Worm (Caenorhabditis elegans) whole organism, L2 larva: ENCODE measurements around the gene C05A2.4.
A peak's percentile ranks its signal among the peaks of the same experiment; 100 is the strongest.

Experiments
- C34F6.9 ChIP-seq: fragments of 150-350 bp; optimal IDR thresholded peaks from 2 replicates; lab custom pipeline; 2014; ENCODE audit warnings: missing biosample characterization, missing genetic modification characterization
- F13H6.1 ChIP-seq: sonication (generic microtip); optimal IDR thresholded peaks from 2 replicates; lab custom pipeline; 2016; ENCODE audit warnings: missing genetic modification characterization, missing compliant biosample characterization
- R02D3.7 ChIP-seq: fragments of 150-350 bp; optimal IDR thresholded peaks from 2 replicates; lab custom pipeline; 2014; ENCODE audit warnings: missing biosample characterization, missing genetic modification characterization
- Y55F3AM.14 ChIP-seq: fragments of 200-800 bp; sonication (Bioruptor generic); optimal IDR thresholded peaks from 2 replicates; lab custom pipeline; 2018; ENCODE audit warnings: mild to moderate bottlenecking, missing genetic modification characterization, missing compliant biosample characterization
- alr-1 ChIP-seq: fragments of 150-350 bp; optimal IDR thresholded peaks from 2 replicates; lab custom pipeline; 2014; ENCODE audit warnings: missing biosample characterization, missing genetic modification characterization
- ama-1 ChIP-seq: fragments of 150-350 bp; optimal IDR thresholded peaks from 2 replicates; lab custom pipeline; 2018; ENCODE audit warnings: inconsistent platforms
- blmp-1 ChIP-seq: sonication (generic microtip); optimal IDR thresholded peaks from 2 replicates; lab custom pipeline; 2017; ENCODE audit warnings: missing genetic modification characterization, mild to moderate bottlenecking, missing compliant biosample characterization, antibody characterized with exemption, moderate library complexity; ENCODE audit not compliant: insufficient read depth
- ceh-16 ChIP-seq: fragments of 150-350 bp; optimal IDR thresholded peaks from 2 replicates; lab custom pipeline; 2014; ENCODE audit warnings: missing biosample characterization, missing genetic modification characterization
- ceh-82 ChIP-seq: fragments of 150-350 bp; optimal IDR thresholded peaks from 2 replicates; lab custom pipeline; 2014; ENCODE audit warnings: missing biosample characterization, missing genetic modification characterization
- crh-2 ChIP-seq: sonication (generic microtip); optimal IDR thresholded peaks from 2 replicates; lab custom pipeline; 2017; ENCODE audit warnings: missing biosample characterization, missing genetic modification characterization
- dmd-4 ChIP-seq: sonication (generic microtip); optimal IDR thresholded peaks from 2 replicates; lab custom pipeline; 2017; ENCODE audit warnings: missing biosample characterization, missing genetic modification characterization
- egl-27 ChIP-seq: sonication (generic microtip); optimal IDR thresholded peaks from 3 replicates; lab custom pipeline; 2017; ENCODE audit warnings: missing biosample characterization, missing genetic modification reagents, missing genetic modification characterization
- elt-1 ChIP-seq: fragments of 150-350 bp; optimal IDR thresholded peaks from 2 replicates; lab custom pipeline; 2014; ENCODE audit warnings: missing biosample characterization, missing genetic modification characterization
- gmeb-1 ChIP-seq: fragments of 150-350 bp; optimal IDR thresholded peaks from 2 replicates; lab custom pipeline; 2014; ENCODE audit warnings: missing biosample characterization, missing genetic modification characterization
- lin-11 ChIP-seq: fragments of 150-350 bp; sonication (generic microtip); optimal IDR thresholded peaks from 2 replicates; lab custom pipeline; 2014; ENCODE audit warnings: missing biosample characterization, missing genetic modification characterization, inconsistent platforms, mixed read lengths
- lin-13 ChIP-seq: fragments of 150-350 bp; optimal IDR thresholded peaks from 2 replicates; lab custom pipeline; 2014; ENCODE audit warnings: missing biosample characterization, missing genetic modification reagents, missing genetic modification characterization
- lin-39 ChIP-seq: fragments of 150-350 bp; optimal IDR thresholded peaks from 2 replicates; lab custom pipeline; 2014; ENCODE audit warnings: missing biosample characterization, missing genetic modification reagents, missing genetic modification characterization
- lsy-2 ChIP-seq, 2 experiments: fragments of 150-350 bp in 1 of 2; sonication (generic microtip) in 1 of 2; optimal IDR thresholded peaks; 2 replicates each; lab custom pipeline; 2014 to 2017; ENCODE audit warnings: missing biosample characterization in 2 of 2, missing genetic modification characterization in 2 of 2
- mab-5 ChIP-seq: fragments of 150-350 bp; optimal IDR thresholded peaks from 2 replicates; lab custom pipeline; 2014; ENCODE audit warnings: missing biosample characterization, missing genetic modification characterization
- mdl-1 ChIP-seq, 2 experiments: fragments of 150-350 bp in 1 of 2; sonication (generic microtip) in 1 of 2; optimal IDR thresholded peaks; 2 replicates each; lab custom pipeline; 2017; ENCODE audit warnings: missing biosample characterization in 2 of 2, missing genetic modification characterization in 2 of 2
- nhr-10 ChIP-seq: sonication (generic microtip); optimal IDR thresholded peaks from 2 replicates; lab custom pipeline; 2017; ENCODE audit warnings: missing biosample characterization, missing genetic modification characterization
- nhr-11 ChIP-seq: fragments of 150-350 bp; optimal IDR thresholded peaks from 2 replicates; lab custom pipeline; 2014; ENCODE audit warnings: missing biosample characterization, missing genetic modification characterization
- nhr-12 ChIP-seq: fragments of 150-350 bp; optimal IDR thresholded peaks from 2 replicates; lab custom pipeline; 2014; ENCODE audit warnings: missing biosample characterization, missing genetic modification characterization
- nhr-129 ChIP-seq: fragments of 150-350 bp; optimal IDR thresholded peaks from 2 replicates; lab custom pipeline; 2014; ENCODE audit warnings: missing biosample characterization, missing genetic modification characterization
- nhr-21 ChIP-seq: fragments of 150-350 bp; optimal IDR thresholded peaks from 2 replicates; lab custom pipeline; 2014; ENCODE audit warnings: missing biosample characterization, missing genetic modification characterization
- nhr-23 ChIP-seq: fragments of 150-350 bp; optimal IDR thresholded peaks from 2 replicates; lab custom pipeline; 2014; ENCODE audit warnings: missing biosample characterization, missing genetic modification reagents, missing genetic modification characterization
- nhr-237 ChIP-seq: fragments of 150-350 bp; optimal IDR thresholded peaks from 2 replicates; lab custom pipeline; 2014; ENCODE audit warnings: missing biosample characterization, missing genetic modification characterization
- nhr-25 ChIP-seq: fragments of 150-350 bp; sonication (generic microtip); optimal IDR thresholded peaks from 3 replicates; lab custom pipeline; 2014; ENCODE audit warnings: missing biosample characterization, missing genetic modification characterization
- nhr-6 ChIP-seq: fragments of 150-350 bp; optimal IDR thresholded peaks from 2 replicates; lab custom pipeline; 2014; ENCODE audit warnings: missing biosample characterization, missing genetic modification characterization
- nhr-77 ChIP-seq: fragments of 150-350 bp; optimal IDR thresholded peaks from 2 replicates; lab custom pipeline; 2014; ENCODE audit warnings: missing biosample characterization, missing genetic modification characterization
- peb-1 ChIP-seq: fragments of 150-350 bp; optimal IDR thresholded peaks from 2 replicates; lab custom pipeline; 2014; ENCODE audit warnings: missing biosample characterization, missing genetic modification characterization
- skn-1 ChIP-seq: sonication (generic microtip); optimal IDR thresholded peaks from 2 replicates; lab custom pipeline; 2017; ENCODE audit warnings: missing biosample characterization, missing genetic modification characterization
- sma-3 ChIP-seq: sonication (generic microtip); optimal IDR thresholded peaks from 2 replicates; lab custom pipeline; 2016; ENCODE audit warnings: missing genetic modification reagents, missing genetic modification characterization, missing compliant biosample characterization
- sma-9 ChIP-seq, 2 experiments: fragments of 150-350 bp in 1 of 2; sonication (generic microtip) in 1 of 2; optimal IDR thresholded peaks; 2 replicates each; lab custom pipeline; 2014 to 2016; ENCODE audit warnings: missing genetic modification characterization in 2 of 2, mild to moderate bottlenecking in 1 of 2, missing biosample characterization in 1 of 2, missing compliant biosample characterization in 1 of 2, missing genetic modification reagents in 1 of 2, moderate library complexity in 1 of 2
- snpc-4 ChIP-seq: fragments of 150-350 bp; optimal IDR thresholded peaks from 2 replicates; lab custom pipeline; 2014; ENCODE audit warnings: missing biosample characterization, missing genetic modification characterization
- unc-39 ChIP-seq: fragments of 150-350 bp; optimal IDR thresholded peaks from 2 replicates; lab custom pipeline; 2014; ENCODE audit warnings: missing biosample characterization, missing genetic modification characterization
- unc-55 ChIP-seq: fragments of 150-350 bp; sonication (generic microtip); optimal IDR thresholded peaks from 3 replicates; lab custom pipeline; 2014; ENCODE audit warnings: missing biosample characterization, missing genetic modification reagents, missing genetic modification characterization
- zag-1 ChIP-seq: fragments of 150-350 bp; optimal IDR thresholded peaks from 2 replicates; lab custom pipeline; 2014; ENCODE audit warnings: missing biosample characterization, missing genetic modification characterization
- ztf-1 ChIP-seq: fragments of 200-800 bp; sonication (Bioruptor generic); conservative IDR thresholded peaks from 2 replicates; pipeline ENCODE4 v1.3.6; 2022; ENCODE audit warnings: missing genetic modification characterization, missing compliant biosample characterization
- ztf-4 ChIP-seq: fragments of 150-350 bp; optimal IDR thresholded peaks from 2 replicates; lab custom pipeline; 2014; ENCODE audit warnings: missing biosample characterization, missing genetic modification characterization

Gene C05A2.4

DNA sequence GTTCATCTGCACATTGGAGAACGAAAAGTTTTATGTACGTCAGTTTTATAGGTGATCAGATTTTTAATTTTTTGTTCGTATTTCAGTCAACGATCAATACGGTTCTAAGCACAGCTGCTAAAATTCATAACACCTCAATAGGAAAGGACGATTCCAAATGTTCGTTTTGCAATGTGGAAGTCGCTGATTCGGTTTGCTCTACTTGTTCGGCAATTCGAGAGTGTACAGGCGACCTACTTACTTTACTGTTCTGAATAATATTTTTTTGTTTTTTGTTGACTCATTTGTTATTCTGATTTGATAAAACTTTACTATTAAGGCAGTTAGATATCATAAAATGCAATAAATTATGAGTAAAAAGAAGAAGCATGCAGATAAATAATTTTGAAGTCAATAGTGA, 35.9 kb upstream of the C05A2.4 start:
- TF ChIP-seq crh-2 (no peak), nhr-237 (tag; lab: Kevin White, UChicago) (no peak), ceh-16 (tag; lab: Kevin White, UChicago) (no peak), nhr-77 (tag; lab: Kevin White, UChicago) (no peak)
- TF ChIP-seq, all 48 proteins: peak for 0

DNA sequence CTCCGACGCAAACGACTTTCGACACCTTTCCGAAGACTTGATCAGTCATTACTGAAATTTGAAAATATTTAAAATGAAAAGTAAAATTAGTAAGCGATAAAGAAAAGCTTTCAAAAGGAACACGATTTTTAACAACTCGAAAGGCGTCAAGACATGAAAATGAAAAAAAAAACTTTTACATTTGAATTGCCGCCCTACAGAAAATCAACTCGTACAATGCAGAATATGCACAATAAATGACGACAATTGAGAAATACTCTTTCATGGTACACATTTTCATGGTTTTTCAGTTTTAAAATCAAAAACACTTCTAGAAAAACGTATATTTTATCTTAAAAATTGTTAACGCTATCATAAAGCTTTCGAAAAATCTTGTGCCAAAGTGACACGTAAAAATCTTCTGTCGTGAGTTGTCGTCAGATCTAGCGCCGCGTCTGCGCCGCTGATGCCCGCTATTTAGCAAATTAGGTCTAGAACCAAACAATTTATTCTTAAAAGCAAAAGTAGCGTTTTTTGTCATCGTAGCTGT, 33.8 kb upstream of the C05A2.4 start, which contains the start of gene sqv-4:
Gene sqv-4, minus strand, starts transcription at position 51 of the 529 bp plus-strand sequence.
- TF ChIP-seq nhr-77 (tag; lab: Kevin White, UChicago) (no peak), nhr-6 (tag; lab: Kevin White, UChicago) (no peak), nhr-21 (tag; lab: Kevin White, UChicago) (no peak), ceh-16 (tag; lab: Kevin White, UChicago) (no peak), unc-39 (tag; lab: Kevin White, UChicago) (no peak), nhr-23 (tag; lab: Kevin White, UChicago) (no peak), ama-1 (lab: Kevin White, UChicago) (no peak), ztf-1 (GFP tag; lab: Robert Waterston, UW) (no peak), C34F6.9 (tag; lab: Kevin White, UChicago) (peak; percentile 31), mab-5 (no peak), peb-1 (tag; lab: Kevin White, UChicago) (no peak), alr-1 (tag; lab: Kevin White, UChicago) (no peak), nhr-25 (tag; lab: Kevin White, UChicago) (no peak), lin-13 (GFP tag; lab: Kevin White, UChicago) (no peak), F13H6.1 (tag; lab: Kevin White, UChicago) (no peak), nhr-12 (tag; lab: Kevin White, UChicago) (no peak), nhr-11 (tag; lab: Kevin White, UChicago) (no peak), nhr-10 (tag; lab: Kevin White, UChicago) (no peak), elt-1 (no peak), nhr-129 (peak; percentile 37), nhr-237 (tag; lab: Kevin White, UChicago) (no peak), blmp-1 (no peak), mdl-1 (tag; optimal IDR thresholded peaks at IDR 0.05; lab: Kevin White, UChicago) (no peak), skn-1 (no peak), Y55F3AM.14 (GFP tag; lab: Kevin White, UChicago) (no peak), unc-55 (peak; percentile 43), R02D3.7 (tag; lab: Kevin White, UChicago) (no peak), zag-1 (tag; lab: Kevin White, UChicago) (no peak), gmeb-1 (peak; percentile 73), dmd-4 (no peak), sma-3 (no peak), egl-27 (tag; lab: Kevin White, UChicago) (no peak), lsy-2 (tag; optimal IDR thresholded peaks at IDR 0.05; lab: Kevin White, UChicago) (peak in 1 of 2 experiments; percentile 71)

DNA sequence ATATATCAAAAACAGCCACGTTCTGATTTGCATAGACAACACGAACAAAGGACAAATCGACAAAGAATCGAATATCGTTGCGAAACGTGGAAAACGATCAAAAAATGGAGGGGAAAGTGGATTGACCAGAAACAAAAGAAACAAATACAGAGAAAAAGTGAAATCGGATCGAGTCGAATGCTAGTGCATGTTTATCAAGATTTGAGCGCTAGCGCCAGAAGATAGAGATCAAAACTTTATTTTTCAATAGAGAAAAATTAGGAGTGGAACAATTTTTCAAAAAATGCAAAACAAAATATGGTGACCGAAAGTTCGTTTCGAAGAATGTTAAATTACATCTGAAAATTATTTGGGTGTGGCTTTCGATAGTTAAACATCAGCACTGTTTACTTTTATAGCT, 33.3 kb upstream of the C05A2.4 start:
- peak; percentile 79 for TF ChIP-seq blmp-1
- TF ChIP-seq unc-39 (tag; lab: Kevin White, UChicago): no peak
- TF ChIP-seq sma-9 (GFP tag; optimal IDR thresholded peaks at IDR 0.05; lab: Kevin White, UChicago): no peak
- no peak for TF ChIP-seq sma-9 (tag; optimal IDR thresholded peaks at IDR 0.05; lab: Kevin White, UChicago)

DNA sequence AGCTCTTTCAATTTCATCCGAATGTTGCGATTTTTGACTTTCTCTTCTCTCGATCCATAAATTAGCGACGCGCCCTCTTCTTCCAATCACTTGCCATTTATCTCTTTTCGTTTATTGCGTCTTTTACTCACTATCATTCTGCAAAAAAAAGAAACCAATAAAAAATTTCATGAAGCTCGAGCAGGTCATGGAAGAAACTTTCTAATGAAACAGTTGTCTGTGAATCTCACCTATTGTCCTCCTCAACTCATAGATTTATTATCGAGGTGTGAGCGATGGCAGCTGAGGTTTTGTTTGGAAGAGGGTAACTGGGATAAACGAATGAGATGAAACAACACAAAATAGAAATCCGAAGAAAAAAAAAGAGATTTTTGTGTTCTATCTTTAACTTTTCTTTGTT, 31.0 kb upstream of the C05A2.4 start:
- TF ChIP-seq lsy-2 (tag; optimal IDR thresholded peaks at IDR 0.05; lab: Kevin White, UChicago): no peak
- no peak for TF ChIP-seq lin-39 (tag; lab: Kevin White, UChicago)
- no peak for TF ChIP-seq nhr-23 (tag; lab: Kevin White, UChicago)
- no peak for TF ChIP-seq zag-1 (tag; lab: Kevin White, UChicago)
- no peak for TF ChIP-seq gmeb-1
- TF ChIP-seq mab-5: no peak
- no peak for TF ChIP-seq lin-11 (tag; lab: Kevin White, UChicago)
- TF ChIP-seq ztf-1 (GFP tag; lab: Robert Waterston, UW): no peak
- TF ChIP-seq C34F6.9 (tag; lab: Kevin White, UChicago): no peak
- no peak for TF ChIP-seq crh-2
- TF ChIP-seq ztf-4: no peak
- TF ChIP-seq lin-13 (GFP tag; lab: Kevin White, UChicago): no peak
- TF ChIP-seq nhr-129: no peak
- TF ChIP-seq snpc-4 (tag; lab: Kevin White, UChicago): no peak
- no peak for TF ChIP-seq ama-1 (lab: Kevin White, UChicago)
- TF ChIP-seq ceh-82 (tag; lab: Kevin White, UChicago): no peak
- no peak for TF ChIP-seq R02D3.7 (tag; lab: Kevin White, UChicago)
- TF ChIP-seq, all 48 proteins: peak for 0
